Worm (Caenorhabditis elegans): ENCODE data around the gene nuo-4.

DNA sequence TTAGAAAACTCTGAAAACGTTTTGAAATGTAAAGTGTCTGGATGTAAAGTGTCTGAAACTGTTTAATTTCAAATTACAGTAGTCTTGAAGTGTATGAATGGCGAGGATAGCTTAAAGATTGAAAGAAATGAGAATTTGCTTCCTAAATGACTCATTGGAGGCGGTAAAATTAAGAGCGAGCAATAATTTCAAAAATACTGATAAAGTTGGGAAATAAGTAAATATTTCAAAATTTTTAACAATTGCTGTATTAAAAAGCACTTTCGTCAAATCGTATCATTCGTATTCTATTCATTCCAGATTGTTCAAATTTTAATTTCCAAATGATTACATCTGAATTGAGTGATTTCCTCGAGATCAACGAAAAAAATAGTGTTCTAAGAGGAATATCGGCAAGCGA is 34.2 kb downstream of the nuo-4 start, which contains the start of gene B0280.2:
- no peak for TF ChIP-seq him-1 (tag; optimal IDR thresholded peaks at IDR 0.05)
- TF ChIP-seq dao-5 (tag; optimal IDR thresholded peaks at IDR 0.05) = no peak
- TF ChIP-seq W03F9.2 (tag; optimal IDR thresholded peaks at IDR 0.05) = no peak
